Worm (Caenorhabditis elegans): ENCODE data around the gene F10D7.10.

DNA sequence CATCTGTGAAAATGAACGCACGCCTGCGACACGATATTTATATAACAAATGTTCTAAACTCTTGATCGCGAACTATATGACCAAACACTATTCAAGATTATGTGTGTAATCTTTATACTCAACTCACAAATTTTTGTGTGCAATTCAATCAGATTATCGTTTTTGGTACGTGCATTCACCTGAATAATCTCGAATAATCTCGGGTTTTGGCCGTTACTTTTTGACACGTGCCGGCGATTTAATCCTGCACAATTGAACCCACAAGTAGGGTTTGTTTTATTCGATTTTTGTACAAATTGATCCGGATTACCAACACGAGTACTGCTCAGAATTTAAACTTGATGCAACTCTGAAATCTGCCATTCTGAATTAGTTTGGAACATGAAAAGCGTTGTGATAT lies 16.9 kb upstream of the F10D7.10 start, which contains the start of the genes vap-1 and F11C7.2:
- TF ChIP-seq T23F11.4 (GFP tag; optimal IDR thresholded peaks at IDR 0.05) (no peak), sdc-2 (tag; optimal IDR thresholded peaks at IDR 0.05) (no peak), hlh-30 (tag; optimal IDR thresholded peaks at IDR 0.05; ENCODE audit: insufficient read depth) (no peak), pag-3 (tag; optimal IDR thresholded peaks at IDR 0.05; ENCODE audit: borderline replicate concordance) (no peak), Y22D7AL.16 (tag; optimal IDR thresholded peaks at IDR 0.05) (no peak)
